ENCODE assay signal across 2 fruit fly cellular contexts in the genomic region with DNA sequence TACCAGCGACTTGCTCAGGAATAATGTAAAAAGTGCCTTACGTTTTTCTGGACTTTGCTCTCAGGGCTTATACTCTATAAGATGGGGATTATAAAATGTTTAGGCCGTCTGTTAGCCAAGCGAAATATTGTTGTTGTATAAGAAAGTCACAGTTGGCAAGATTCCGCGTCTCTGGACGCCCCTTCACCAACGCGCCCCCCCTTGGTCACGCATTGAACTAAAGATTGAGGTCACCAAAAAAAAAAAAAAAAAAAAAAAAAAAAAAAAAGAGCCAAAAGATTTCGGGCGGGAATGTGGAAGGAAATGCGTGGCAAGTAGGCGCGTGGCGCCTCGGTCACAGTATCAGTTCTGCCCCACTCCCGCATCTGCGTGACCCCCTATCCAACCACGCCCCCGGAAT.
TF ChIP-seq lines count a peak whose summit lies in the region.

No protein-coding gene starts in this region.

- TF ChIP-seq CTCF in whole organism, embryonic (GFP tag; optimal IDR thresholded peaks at IDR 0.05; lab: Kevin White, UChicago) = peak; percentile 68

TF ChIP-seq in whole organism, embryonic, 481 proteins besides CTCF, POLR2A, EP300 and RAD21:
- TF ChIP-seq CG2678 (tag; optimal IDR thresholded peaks at IDR 0.05; lab: Kevin White, UChicago) = no peak
- no peak for TF ChIP-seq CG13894 (tag; optimal IDR thresholded peaks at IDR 0.05; lab: Kevin White, UChicago)
- no peak for TF ChIP-seq sug (tag; optimal IDR thresholded peaks at IDR 0.05; lab: Kevin White, UChicago)
- no peak for TF ChIP-seq ato (GFP tag; IDR thresholded peaks at IDR 0.05; lab: Robert Waterston, UW; ENCODE audit: partially characterized antibody)
- no peak for TF ChIP-seq CG8281 (tag; optimal IDR thresholded peaks at IDR 0.05; lab: Kevin White, UChicago)
- TF ChIP-seq CG10979 (tag; optimal IDR thresholded peaks at IDR 0.05; lab: Kevin White, UChicago) = peak; percentile 11
- TF ChIP-seq ATbp (GFP tag; optimal IDR thresholded peaks at IDR 0.05; lab: Kevin White, UChicago) = no peak
- TF ChIP-seq CG16779 (GFP tag; IDR thresholded peaks at IDR 0.05; lab: Robert Waterston, UW) = 0 out of 2 replicates have a peak, but pooled peaks have one; percentile 13
- peak; percentile 60 for TF ChIP-seq Hr39 (optimal IDR thresholded peaks at IDR 0.05; lab: Kevin White, UChicago)
- TF ChIP-seq ci (GFP tag; IDR thresholded peaks at IDR 0.05; lab: Robert Waterston, UW) = 0 out of 3 replicates have a peak, but pooled peaks have one; percentile 8
- no peak for TF ChIP-seq lov (optimal IDR thresholded peaks at IDR 0.05; lab: Kevin White, UChicago)
- no peak for TF ChIP-seq lov (GFP tag; IDR thresholded peaks at IDR 0.05; lab: Robert Waterston, UW)
- no peak for TF ChIP-seq CG2875 (GFP tag; optimal IDR thresholded peaks at IDR 0.05; lab: Kevin White, UChicago)
- peak; percentile 40 for TF ChIP-seq crol (GFP tag; IDR thresholded peaks at IDR 0.05; lab: Robert Waterston, UW)
- TF ChIP-seq sd (tag; optimal IDR thresholded peaks at IDR 0.05; lab: Kevin White, UChicago) = peak; percentile 7
- no peak for TF ChIP-seq usp (GFP tag; optimal IDR thresholded peaks at IDR 0.05; lab: Kevin White, UChicago)
- TF ChIP-seq E2f2 (GFP tag; IDR thresholded peaks at IDR 0.05; lab: Robert Waterston, UW) = no peak

TF ChIP-seq in whole organism, prepupa, 60 proteins besides CTCF, POLR2A, EP300 and RAD21:
- TF ChIP-seq Smox (GFP tag; optimal IDR thresholded peaks at IDR 0.05; lab: Kevin White, UChicago) (no peak), Hr38 (GFP tag; optimal IDR thresholded peaks at IDR 0.05; lab: Kevin White, UChicago) (no peak), fd59A (GFP tag; optimal IDR thresholded peaks at IDR 0.05; lab: Kevin White, UChicago) (no peak), Eip78C (GFP tag; lab: Kevin White, UChicago) (no peak), CG3919 (GFP tag; optimal IDR thresholded peaks at IDR 0.05; lab: Kevin White, UChicago) (no peak), ss (GFP tag; optimal IDR thresholded peaks at IDR 0.05; lab: Kevin White, UChicago) (no peak), CG6276 (GFP tag; optimal IDR thresholded peaks at IDR 0.05; lab: Kevin White, UChicago) (no peak), acj6 (GFP tag; optimal IDR thresholded peaks at IDR 0.05; lab: Kevin White, UChicago) (no peak), CG34406 (GFP tag; optimal IDR thresholded peaks at IDR 0.05; lab: Kevin White, UChicago) (no peak), CG11762 (GFP tag; optimal IDR thresholded peaks at IDR 0.05; lab: Kevin White, UChicago; ENCODE audit: insufficient read depth) (no peak), CG8319 (GFP tag; optimal IDR thresholded peaks at IDR 0.05; lab: Kevin White, UChicago) (peak; percentile 43), dsx (GFP tag; optimal IDR thresholded peaks at IDR 0.05; lab: Kevin White, UChicago; ENCODE audit: poor library complexity, severe bottlenecking) (no peak), CG10669 (GFP tag; optimal IDR thresholded peaks at IDR 0.05; lab: Kevin White, UChicago) (no peak), vri (GFP tag; optimal IDR thresholded peaks at IDR 0.05; lab: Kevin White, UChicago) (no peak), svp (GFP tag; lab: Kevin White, UChicago) (peak; percentile 65), CG11294 (GFP tag; IDR thresholded peaks at IDR 0.05; lab: Robert Waterston, UW) (no peak), topi (GFP tag; optimal IDR thresholded peaks at IDR 0.05; lab: Kevin White, UChicago) (peak; percentile 0), CG8119 (GFP tag; IDR thresholded peaks at IDR 0.05; lab: Robert Waterston, UW) (no peak), Hr4 (GFP tag; optimal IDR thresholded peaks at IDR 0.05; lab: Kevin White, UChicago) (no peak), Sox15 (GFP tag; optimal IDR thresholded peaks at IDR 0.05; lab: Kevin White, UChicago) (no peak), CG10631 (GFP tag; optimal IDR thresholded peaks at IDR 0.05; lab: Kevin White, UChicago) (no peak)

Comparison
In these comparisons a context has a peak if more than half of its experiments do, and no peak if none do; other contexts are left out.
1. Of the 7 proteins assayed by ChIP-seq in both whole organism, embryonic and whole organism, prepupa: peak only in whole organism, embryonic: CG16779 and Hr39; only in whole organism, prepupa: none; in both: none; in neither: 5.